Fruit fly (Drosophila melanogaster) whole organism, larva: ENCODE data around the gene pie.

Source experiments
- noc ChIP-seq: fragments of 200-800 bp; sonication (Bioruptor generic); optimal IDR thresholded peaks from 3 replicates; lab custom pipeline; 2019; ENCODE audit warnings: missing biosample characterization, mild to moderate bottlenecking, missing genetic modification characterization, moderate library complexity

pie gene

DNA sequence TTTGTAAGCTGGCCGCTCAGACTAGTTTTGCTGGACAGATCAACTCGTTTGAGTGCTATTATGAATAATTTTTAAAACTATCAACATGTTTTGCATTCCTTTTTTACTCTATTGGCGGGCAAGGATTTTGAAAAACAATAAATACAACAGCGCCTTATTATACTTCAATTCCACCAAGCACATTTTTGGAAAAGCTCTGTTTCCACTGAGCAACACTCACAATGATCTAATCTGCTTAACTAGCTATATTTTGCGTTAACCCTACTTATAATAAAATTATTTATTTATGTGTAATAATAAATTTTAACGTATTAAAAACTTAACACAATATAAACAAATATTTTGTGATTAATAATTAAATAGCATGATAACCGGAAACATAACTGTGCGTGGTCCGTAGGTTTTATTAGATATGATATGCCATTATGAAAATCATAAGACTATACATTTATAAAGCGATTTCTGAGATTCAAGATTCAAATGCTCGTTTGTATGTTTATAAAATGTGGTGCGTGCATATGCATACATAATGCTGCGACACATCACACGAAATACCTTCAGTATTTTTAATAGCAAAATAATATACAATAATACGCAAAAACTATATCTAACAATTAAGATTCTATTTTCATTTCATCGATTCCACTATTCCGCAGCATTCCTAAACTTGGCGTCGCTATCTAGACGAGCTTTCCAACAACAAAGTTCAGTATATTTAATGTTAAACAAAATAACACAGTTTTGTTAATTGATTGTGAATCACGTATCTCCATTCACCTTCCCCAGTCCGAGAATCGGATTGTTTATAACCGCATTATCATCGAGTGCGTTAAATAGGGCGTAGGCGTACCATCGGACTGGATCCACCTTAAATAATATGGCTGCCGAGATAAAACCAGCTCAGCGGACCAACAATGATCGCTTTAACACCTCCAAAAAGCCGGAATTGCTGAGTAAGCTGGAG is at the start of gene pie, which contains the start of gene Wdfy2:
Gene pie (minus strand): TSS at position 138 of the 964 bp plus-strand sequence.
Gene Wdfy2 (plus strand): TSS at position 649 of the 964 bp plus-strand sequence.
- no peak for TF ChIP-seq noc

DNA sequence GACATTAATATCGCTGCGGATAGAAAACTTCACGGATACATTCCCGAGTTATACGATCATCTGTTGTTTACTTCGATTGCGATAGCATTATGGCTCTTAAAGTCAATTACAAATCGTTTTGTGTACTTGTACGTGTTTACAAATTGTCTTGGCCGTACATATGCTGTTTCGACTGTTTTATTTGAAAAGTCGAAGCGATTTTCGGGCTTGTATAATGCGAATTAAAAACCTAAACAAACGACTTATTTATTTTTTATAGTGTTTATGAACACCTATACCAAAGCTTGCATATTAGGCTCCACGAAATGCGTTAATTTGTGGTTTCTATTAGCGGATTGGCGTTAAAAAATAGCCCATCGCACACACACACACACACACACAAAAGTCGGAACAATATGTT is 49.7 kb upstream of the pie start:
- no peak for TF ChIP-seq noc

DNA sequence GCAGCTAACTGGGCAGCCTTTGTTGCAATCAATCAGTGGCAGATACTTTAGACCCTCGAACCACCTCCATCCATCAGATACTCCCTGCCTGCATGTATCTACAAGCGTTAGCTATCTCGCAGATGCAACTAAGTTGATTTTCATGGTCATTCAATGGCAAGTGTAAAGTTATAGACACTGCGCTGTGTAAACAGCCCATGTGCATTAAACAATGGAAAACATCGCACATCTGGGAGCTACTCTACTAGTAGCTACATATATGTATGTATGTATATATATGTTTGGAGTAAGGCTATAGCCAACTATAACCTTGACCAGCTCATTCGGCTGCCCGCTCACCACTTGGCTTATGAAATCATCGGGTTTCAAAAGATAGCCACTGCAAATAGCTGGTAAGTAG is 47.6 kb upstream of the pie start:
- no peak for TF ChIP-seq noc

DNA sequence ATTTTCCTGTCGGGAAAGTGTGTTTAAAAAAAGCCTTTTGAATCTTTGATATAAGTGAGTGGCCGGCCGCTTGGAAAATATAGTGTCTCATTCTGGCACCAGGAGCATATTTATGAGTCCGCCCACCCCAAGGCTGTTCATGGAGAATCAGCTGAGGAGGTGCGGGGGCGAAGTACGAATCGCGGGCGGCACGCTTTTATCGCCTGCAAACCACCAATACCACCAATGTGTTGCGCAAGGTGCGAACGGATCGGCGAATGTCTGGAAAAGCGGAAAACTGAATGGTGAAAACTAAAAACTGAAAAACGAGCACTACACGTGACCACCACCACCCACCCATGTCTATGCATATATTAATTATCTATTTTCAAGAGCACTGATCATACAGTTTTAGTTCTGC is 46.4 kb upstream of the pie start:
- no peak for TF ChIP-seq noc

DNA sequence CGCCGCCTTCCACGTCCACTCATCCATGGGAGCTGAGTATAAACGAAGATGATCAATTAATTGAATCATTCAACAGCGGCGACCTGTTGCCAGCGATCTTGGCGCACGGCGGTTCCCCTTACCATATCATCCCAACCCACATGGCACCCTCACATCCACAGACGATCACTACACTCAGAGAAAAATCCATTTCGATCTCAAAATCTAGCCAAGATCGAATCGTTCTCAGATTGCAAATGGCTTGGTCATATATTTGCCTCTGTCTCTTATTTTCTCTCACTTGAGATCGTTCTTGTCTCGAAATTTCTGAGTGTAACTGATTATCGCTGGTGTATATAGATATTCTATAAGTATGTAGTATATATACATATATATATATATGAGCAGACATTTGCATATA is 45.8 kb upstream of the pie start:
- peak; percentile 66 for TF ChIP-seq noc

DNA sequence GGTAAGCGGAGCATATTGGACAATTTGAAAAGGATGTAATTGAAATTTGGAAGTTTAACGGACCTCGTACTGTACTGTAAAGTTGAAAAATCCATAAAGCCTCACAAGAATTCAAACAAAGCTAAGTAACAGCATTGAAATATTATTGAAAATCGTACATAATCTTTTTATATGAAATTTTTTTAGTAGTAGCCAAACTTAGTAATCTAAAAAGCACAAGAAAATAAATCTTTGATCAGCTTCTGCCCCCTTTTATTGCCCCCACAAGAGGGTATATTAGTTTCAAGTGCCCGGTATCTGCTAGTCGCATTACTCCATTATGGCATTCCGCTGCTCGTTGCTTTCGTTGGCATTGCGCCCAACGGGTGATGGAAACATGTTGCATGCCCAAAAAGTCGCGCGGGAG is 44.3 kb upstream of the pie start:
- no peak for TF ChIP-seq noc

DNA sequence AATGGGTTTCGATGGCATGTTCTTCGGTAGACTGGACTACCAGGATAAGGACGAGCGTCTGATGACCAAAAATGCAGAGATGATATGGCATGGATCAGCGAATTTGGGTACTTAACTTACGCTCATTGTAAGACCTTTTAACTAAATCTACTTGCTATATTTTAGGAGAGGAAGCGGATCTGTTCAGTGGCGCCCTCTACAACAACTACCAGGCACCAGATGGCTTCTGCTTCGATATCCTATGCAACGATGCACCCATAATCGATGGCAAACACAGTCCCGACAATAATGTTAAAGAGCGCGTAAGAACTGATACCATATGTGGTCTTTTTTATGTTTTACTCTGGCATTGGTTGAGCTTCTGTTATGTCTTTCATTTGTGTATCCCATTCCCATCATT is 36.4 kb upstream of the pie start:
- no peak for TF ChIP-seq noc

DNA sequence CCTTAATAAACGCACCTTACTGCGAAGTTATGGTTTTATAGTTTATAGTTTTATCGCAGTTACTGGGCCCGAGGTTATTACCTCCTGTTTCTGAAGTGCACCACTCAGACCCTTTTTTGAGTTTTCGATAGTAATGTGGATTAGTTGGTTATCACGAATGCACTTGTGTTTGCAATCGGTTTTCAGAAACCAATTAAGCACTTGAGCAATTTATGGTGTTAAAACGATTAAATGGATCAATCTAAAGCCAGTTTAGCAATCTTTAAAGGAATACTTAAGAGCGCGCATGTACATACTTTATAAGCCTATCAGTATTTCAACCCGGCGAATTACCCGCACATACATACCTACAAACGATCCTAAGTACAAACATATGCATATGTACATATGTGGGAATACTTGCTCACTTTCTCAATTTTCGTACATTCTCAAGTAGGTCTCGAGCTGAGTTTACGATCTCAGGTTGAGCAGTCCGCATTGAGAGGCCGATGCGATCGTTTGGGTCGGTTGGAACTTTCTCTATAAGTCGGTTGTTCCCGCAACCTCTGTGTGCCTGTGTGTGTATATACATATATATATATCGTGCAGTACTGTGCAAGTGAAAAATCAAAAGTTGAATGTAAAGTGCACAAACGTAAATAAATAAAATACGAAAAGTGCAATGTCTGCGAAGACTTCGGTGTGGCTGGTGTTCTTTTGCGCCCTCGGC is 34.8 kb upstream of the pie start, which contains the start of the genes LManI and LManII:
Gene LManI (minus strand): TSS at position 51 of the 709 bp plus-strand sequence.
Gene LManII (plus strand): TSS at position 468 of the 709 bp plus-strand sequence.
- TF ChIP-seq noc, result no peak

DNA sequence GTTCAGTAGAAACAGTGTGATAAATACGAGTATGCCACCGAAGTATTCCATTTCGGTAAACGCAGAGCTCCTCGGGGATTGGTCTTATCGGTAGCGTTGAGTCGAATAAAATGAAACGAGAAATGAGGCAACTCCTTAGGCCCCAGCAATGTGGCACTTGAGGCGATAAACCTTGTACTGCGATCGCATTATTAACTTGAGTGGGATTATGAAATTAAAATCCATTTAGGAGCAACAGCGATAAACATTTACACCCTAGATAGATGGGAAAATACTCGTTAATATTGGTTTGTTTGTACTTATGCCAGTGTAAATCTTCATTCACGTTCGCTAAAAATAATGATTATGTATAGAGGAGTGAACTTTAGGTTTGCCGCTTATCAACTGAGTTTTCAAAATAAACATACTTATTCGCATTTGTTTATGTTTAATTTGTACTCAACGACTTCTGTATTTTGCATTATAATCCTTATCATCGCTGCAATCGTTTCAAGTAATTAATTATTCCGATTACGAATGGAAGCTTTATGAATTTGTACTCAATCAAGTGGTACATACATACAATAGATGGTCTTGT is 33.5 kb upstream of the pie start:
- TF ChIP-seq noc, result peak; percentile 56

DNA sequence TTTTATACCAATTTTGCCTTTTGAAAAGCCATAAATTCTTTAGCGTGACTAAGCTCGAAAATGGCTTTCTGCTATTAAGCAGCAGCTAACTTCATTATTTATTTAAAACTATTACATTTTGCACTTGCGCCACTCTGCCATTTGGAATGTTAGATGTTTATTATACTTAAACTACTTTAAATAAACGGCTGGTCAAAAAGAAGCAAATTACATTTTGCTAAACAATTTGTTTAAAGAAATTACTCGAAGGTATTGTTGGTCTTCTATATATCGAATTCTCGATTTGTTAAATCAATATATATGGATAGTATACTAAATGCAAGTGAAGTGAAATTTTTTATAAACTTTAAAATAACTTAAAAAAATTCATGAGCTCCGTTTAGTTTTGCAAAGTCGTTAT is 29.7 kb upstream of the pie start, which contains the start of gene ppk10:
Gene ppk10 (minus strand): TSS at position 101 of the 400 bp plus-strand sequence.
- no peak for TF ChIP-seq noc

DNA sequence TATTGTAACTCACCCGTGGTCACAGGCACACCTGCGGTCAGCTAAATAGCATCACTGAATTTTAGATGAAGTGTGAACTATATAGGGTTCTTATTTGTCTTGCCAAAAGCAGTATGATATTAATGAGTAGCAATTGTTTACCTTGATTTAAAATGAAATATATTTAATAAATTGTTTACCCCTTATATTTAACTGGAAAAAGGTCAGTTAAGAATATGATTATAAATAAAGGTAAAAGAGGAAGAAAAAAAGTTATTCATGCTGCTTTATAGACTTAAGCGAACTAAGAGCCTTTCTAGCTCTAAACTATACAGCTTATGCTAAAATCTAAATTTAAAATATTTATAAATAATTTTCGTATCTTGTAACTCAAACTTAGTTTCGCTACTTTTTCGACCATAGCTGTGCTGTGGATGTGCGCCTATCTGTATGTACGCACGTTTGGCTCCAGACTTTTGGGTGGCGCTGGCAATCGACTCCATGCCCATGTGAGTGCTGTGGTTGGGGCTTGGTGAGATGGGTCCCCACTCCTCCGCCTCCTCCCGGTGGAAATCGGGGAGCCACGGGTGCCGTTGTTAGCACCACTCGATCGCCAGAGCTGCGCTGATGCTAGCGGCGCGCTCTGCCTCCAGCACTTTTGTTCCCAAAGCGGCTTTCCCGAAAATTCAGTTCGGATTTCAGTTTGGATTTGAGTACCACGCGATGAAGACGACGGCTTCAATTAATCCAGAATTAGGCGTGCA is 19.6 kb upstream of the pie start, which contains the start of gene loh:
Gene loh (plus strand): TSS at position 487 of the 743 bp plus-strand sequence.
- no peak for TF ChIP-seq noc

DNA sequence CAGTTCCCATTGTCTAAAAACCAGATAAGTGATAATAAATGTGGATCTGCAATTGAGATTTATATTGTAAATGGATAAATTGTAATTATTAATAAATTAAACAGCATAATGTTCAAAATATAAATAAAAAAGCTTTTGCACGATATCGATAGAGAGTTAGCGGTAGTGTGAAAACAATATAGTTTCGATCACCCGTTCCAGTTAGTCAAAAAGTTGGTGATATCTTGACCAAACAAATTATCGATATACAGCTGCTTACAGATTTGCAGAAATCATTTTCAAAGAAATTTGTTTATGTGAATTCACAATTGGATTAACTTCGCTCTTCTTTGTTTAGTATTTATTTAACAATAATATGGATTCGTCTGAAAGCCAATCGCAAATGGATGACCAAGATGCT is 16.6 kb upstream of the pie start, which contains the start of gene Nse4:
Gene Nse4 (plus strand): TSS at position 267 of the 400 bp plus-strand sequence.
- TF ChIP-seq noc, result no peak

DNA sequence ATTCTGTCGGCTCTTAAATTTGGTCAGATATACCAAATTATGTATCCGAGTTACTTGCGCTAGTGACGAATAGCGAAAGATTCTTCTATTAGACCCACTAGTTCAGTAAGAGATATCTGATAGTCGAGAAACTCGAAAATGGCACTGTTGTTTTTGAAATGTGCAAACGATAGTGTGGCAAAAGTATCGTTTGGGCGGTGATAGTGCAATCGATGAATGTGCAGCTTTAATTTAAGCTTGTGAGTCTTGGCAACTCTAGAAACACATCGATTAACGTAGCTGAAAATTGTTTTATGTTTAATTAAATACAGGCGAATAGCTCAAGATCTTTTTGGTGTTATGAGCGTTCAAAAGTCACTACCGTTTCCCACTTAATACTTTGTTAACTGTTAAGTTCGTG is 14.7 kb upstream of the pie start, which contains the start of gene STUB1:
Gene STUB1 (plus strand): TSS at position 232 of the 400 bp plus-strand sequence.
- no peak for TF ChIP-seq noc

DNA sequence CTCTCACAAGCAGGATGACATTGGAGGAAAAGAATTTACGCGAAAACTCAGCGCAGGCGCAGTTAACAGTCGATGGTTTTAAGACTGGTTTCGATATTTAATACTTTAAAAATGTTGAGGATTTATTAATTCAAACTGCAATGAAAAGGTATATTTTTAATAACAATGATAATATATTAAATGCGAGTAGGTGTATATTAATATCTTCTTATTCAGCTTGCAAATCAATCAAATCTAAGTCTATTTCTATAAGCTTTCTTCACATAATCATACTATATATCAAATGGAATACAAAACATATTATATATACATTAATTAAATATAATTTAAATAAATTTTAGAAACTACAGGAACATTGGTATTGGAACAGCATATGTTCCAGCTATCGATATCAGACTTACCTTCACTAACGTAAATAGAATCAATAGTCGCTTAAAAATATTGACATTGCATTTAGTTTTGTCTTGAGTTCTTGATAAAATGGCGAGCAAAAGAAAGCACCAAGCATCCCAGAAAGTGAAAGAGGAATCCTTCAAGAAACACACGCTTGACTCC is 13.1 kb upstream of the pie start, which contains the start of the genes TBC1D16 and holn1:
Gene TBC1D16 (minus strand): TSS at position 51 of the 555 bp plus-strand sequence.
Gene holn1 (plus strand): TSS at position 390 of the 555 bp plus-strand sequence.
- no peak for TF ChIP-seq noc

DNA sequence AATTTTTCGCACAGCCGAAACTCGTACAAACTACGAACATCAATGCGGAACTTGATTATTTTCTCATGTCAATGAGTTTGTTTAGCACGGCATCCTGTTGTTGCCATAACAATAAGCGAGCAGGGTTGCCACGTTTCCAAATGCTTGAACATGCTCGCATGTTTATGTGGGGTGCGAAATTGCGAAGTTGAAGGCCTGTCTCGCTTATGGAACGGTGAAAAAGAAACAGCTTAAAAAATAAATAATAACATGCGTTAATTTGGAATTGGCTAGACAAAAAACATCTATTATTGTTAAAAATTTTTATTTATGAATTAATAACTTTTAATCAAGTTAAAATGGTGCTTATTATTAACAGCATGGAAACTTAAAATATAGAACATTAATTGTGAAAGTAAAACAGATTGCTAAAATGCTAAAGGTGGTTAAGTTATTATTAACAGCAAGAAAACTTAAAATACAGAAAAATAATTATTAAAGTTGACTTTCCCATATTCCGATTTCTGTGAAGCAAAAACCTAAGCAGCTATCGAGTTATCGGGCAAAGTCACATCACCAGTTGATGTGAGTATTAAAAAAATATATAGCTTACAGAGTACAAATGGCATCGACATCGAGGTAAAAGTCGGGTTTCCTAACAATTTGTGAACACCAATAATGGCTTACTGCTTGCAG is 8.4 kb upstream of the pie start, which contains the start of the genes Bug22 and TfIIB:
Gene Bug22 (minus strand): TSS at position 117 of the 675 bp plus-strand sequence.
Gene TfIIB (plus strand): TSS at position 537 of the 675 bp plus-strand sequence.
- no peak for TF ChIP-seq noc
